Fruit fly (Drosophila melanogaster): ENCODE data around the gene CG13856.

DNA sequence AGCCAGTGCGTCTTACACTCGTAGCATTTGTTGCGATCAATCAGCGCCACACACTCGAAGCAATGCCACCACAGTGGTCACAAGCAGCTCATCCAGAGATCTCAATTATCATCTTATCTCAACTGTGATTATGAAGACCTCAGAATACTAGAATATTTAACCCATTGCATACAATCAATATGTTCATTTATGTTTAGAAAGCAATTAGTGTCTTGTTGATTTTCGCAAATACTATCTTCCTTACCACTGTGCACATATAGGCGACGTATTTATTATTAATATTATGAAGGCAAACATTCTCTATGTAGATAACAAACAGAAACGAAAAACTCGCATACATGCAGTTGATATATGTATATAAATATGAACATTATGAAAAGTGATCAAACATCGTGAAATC lies 43.6 kb upstream of the CG13856 start:
- TF ChIP-seq CG31627 (GFP tag; optimal IDR thresholded peaks at IDR 0.05) (peak; percentile 68), CG6163 (GFP tag; IDR thresholded peaks at IDR 0.05) (peak; percentile 87), lz (GFP tag; optimal IDR thresholded peaks at IDR 0.05) (peak; percentile 62), CG3032 (tag; optimal IDR thresholded peaks at IDR 0.05) (peak; percentile 71), CG8119 (GFP tag; IDR thresholded peaks at IDR 0.05) (peak; percentile 87), esn (GFP tag; optimal IDR thresholded peaks at IDR 0.05) (peak; percentile 79), Ets21C (GFP tag; optimal IDR thresholded peaks at IDR 0.05) (peak; percentile 53), Eip93F (GFP tag; optimal IDR thresholded peaks at IDR 0.05) (no peak), Hr38 (GFP tag; optimal IDR thresholded peaks at IDR 0.05) (no peak), Ets96B (tag; optimal IDR thresholded peaks at IDR 0.05) (peak; percentile 84), CG16779 (tag; optimal IDR thresholded peaks at IDR 0.05) (peak; percentile 36)
